Worm (Caenorhabditis elegans): ENCODE results near the gene T27E7.3.
"Not testable (repeated sequence)": the region's sequence is repeated elsewhere in the genome, so short reads cannot be mapped to it uniquely, and the experiment has no call there.

Gene T27E7.3

ce11 chrIV:14536911-14537310 is 8.1 kb downstream of the T27E7.3 start, which contains the start of gene T27E7.5:
TSS of gene T27E7.5 (plus strand) at chrIV:14537163.
- no peak for TF ChIP-seq ceh-36 (tag; optimal IDR thresholded peaks at IDR 0.05)
- no peak for TF ChIP-seq pes-1 (GFP tag; IDR thresholded peaks at IDR 0.05)
- TF ChIP-seq flt-1 (GFP tag; IDR thresholded peaks at IDR 0.05): no peak
- TF ChIP-seq tbx-37 (GFP tag; conservative IDR thresholded peaks at IDR 0.05): no peak
- no peak for TF ChIP-seq F13C5.2 (tag; optimal IDR thresholded peaks at IDR 0.05)
- TF ChIP-seq ceh-13 (GFP tag; optimal IDR thresholded peaks at IDR 0.05): no peak
- no peak for TF ChIP-seq ama-1 (optimal IDR thresholded peaks at IDR 0.05)
- TF ChIP-seq hnd-1 (tag; optimal IDR thresholded peaks at IDR 0.05): no peak
- no peak for TF ChIP-seq tra-4 (tag; optimal IDR thresholded peaks at IDR 0.05)
- TF ChIP-seq tbx-11 (GFP tag; IDR thresholded peaks at IDR 0.05): no peak
- TF ChIP-seq hmbx-1 (tag; optimal IDR thresholded peaks at IDR 0.05): no peak
- TF ChIP-seq scrt-1 (GFP tag; IDR thresholded peaks at IDR 0.05): no peak
- no peak for TF ChIP-seq sea-1 (GFP tag; conservative IDR thresholded peaks at IDR 0.05)
- no peak for TF ChIP-seq aly-1 (tag; optimal IDR thresholded peaks at IDR 0.05)
- no peak for TF ChIP-seq B0310.2 (tag; optimal IDR thresholded peaks at IDR 0.05)
- TF ChIP-seq hmg-4 (GFP tag; optimal IDR thresholded peaks at IDR 0.05): no peak
- no peak for TF ChIP-seq ets-7 (tag; optimal IDR thresholded peaks at IDR 0.05)

ce11 chrIV:14542517-14542916 is 13.7 kb downstream of the T27E7.3 start, which contains the start of gene pals-29:
TSS of gene pals-29 (minus strand) at chrIV:14542617.
- TF ChIP-seq ceh-36 (tag; optimal IDR thresholded peaks at IDR 0.05) (no peak), aly-1 (tag; optimal IDR thresholded peaks at IDR 0.05) (no peak), hnd-1 (tag; optimal IDR thresholded peaks at IDR 0.05) (no peak), B0310.2 (tag; optimal IDR thresholded peaks at IDR 0.05) (no peak), flt-1 (GFP tag; IDR thresholded peaks at IDR 0.05) (no peak), hmg-4 (GFP tag; optimal IDR thresholded peaks at IDR 0.05) (no peak), ets-7 (tag; optimal IDR thresholded peaks at IDR 0.05) (no peak), tbx-37 (GFP tag; conservative IDR thresholded peaks at IDR 0.05) (no peak), hmbx-1 (tag; optimal IDR thresholded peaks at IDR 0.05) (no peak), ama-1 (optimal IDR thresholded peaks at IDR 0.05) (no peak)

- TF ChIP-seq tra-4 (tag; optimal IDR thresholded peaks at IDR 0.05) (no peak), pes-1 (GFP tag; IDR thresholded peaks at IDR 0.05) (no peak), aly-1 (tag; optimal IDR thresholded peaks at IDR 0.05) (no peak), scrt-1 (GFP tag; IDR thresholded peaks at IDR 0.05) (no peak), ets-7 (tag; optimal IDR thresholded peaks at IDR 0.05) (no peak), B0310.2 (tag; optimal IDR thresholded peaks at IDR 0.05) (no peak), ama-1 (optimal IDR thresholded peaks at IDR 0.05) (no peak), ceh-13 (GFP tag; optimal IDR thresholded peaks at IDR 0.05) (no peak), ceh-36 (tag; optimal IDR thresholded peaks at IDR 0.05) (no peak), hnd-1 (tag; optimal IDR thresholded peaks at IDR 0.05) (no peak), tbx-11 (GFP tag; IDR thresholded peaks at IDR 0.05) (no peak)
These were observed 18.5 kb downstream of the T27E7.3 start for ce11 chrIV:14547292-14547691.

- TF ChIP-seq ama-1 (optimal IDR thresholded peaks at IDR 0.05): no peak
- no peak for TF ChIP-seq B0310.2 (tag; optimal IDR thresholded peaks at IDR 0.05)
- TF ChIP-seq hmg-4 (GFP tag; optimal IDR thresholded peaks at IDR 0.05): no peak
- TF ChIP-seq tbx-11 (GFP tag; IDR thresholded peaks at IDR 0.05): no peak
- TF ChIP-seq hmbx-1 (tag; optimal IDR thresholded peaks at IDR 0.05): no peak
- no peak for TF ChIP-seq pes-1 (GFP tag; IDR thresholded peaks at IDR 0.05)
- no peak for TF ChIP-seq F13C5.2 (tag; optimal IDR thresholded peaks at IDR 0.05)
These were observed 20.5 kb downstream of the T27E7.3 start, which contains the start of gene T27E7.9 for ce11 chrIV:14549308-14549707. TSS of gene T27E7.9 (minus strand) at chrIV:14549408.

ce11 chrIV:14551870-14552269 is 23.1 kb downstream of the T27E7.3 start, which contains the start of gene pals-30:
TSS of gene pals-30 (minus strand) at chrIV:14551970.
- not testable (repeated sequence) for TF ChIP-seq ama-1 (optimal IDR thresholded peaks at IDR 0.05); pes-1 (GFP tag; IDR thresholded peaks at IDR 0.05); tbx-11 (GFP tag; IDR thresholded peaks at IDR 0.05)

- no peak for TF ChIP-seq tra-4 (tag; optimal IDR thresholded peaks at IDR 0.05)
- no peak for TF ChIP-seq scrt-1 (GFP tag; IDR thresholded peaks at IDR 0.05)
- TF ChIP-seq ceh-13 (GFP tag; optimal IDR thresholded peaks at IDR 0.05): no peak
- TF ChIP-seq hmg-4 (GFP tag; optimal IDR thresholded peaks at IDR 0.05): no peak
- no peak for TF ChIP-seq B0310.2 (tag; optimal IDR thresholded peaks at IDR 0.05)
- TF ChIP-seq ets-7 (tag; optimal IDR thresholded peaks at IDR 0.05): no peak
- TF ChIP-seq F13C5.2 (tag; optimal IDR thresholded peaks at IDR 0.05): no peak
- no peak for TF ChIP-seq tbx-37 (GFP tag; conservative IDR thresholded peaks at IDR 0.05)
- TF ChIP-seq sea-1 (GFP tag; conservative IDR thresholded peaks at IDR 0.05): no peak
- TF ChIP-seq flt-1 (GFP tag; IDR thresholded peaks at IDR 0.05): no peak
- no peak for TF ChIP-seq hmbx-1 (tag; optimal IDR thresholded peaks at IDR 0.05)
These were observed 26.0 kb downstream of the T27E7.3 start, which contains the start of gene Y57G11B.6 for ce11 chrIV:14554788-14555187. TSS of gene Y57G11B.6 (minus strand) at chrIV:14554888.

ce11 chrIV:14557642-14558041 is 28.8 kb downstream of the T27E7.3 start:
- TF ChIP-seq aly-1 (tag; optimal IDR thresholded peaks at IDR 0.05): no peak
- TF ChIP-seq pes-1 (GFP tag; IDR thresholded peaks at IDR 0.05): no peak
- TF ChIP-seq tbx-11 (GFP tag; IDR thresholded peaks at IDR 0.05): no peak
- TF ChIP-seq hmbx-1 (tag; optimal IDR thresholded peaks at IDR 0.05): no peak
- no peak for TF ChIP-seq hnd-1 (tag; optimal IDR thresholded peaks at IDR 0.05)
- no peak for TF ChIP-seq flt-1 (GFP tag; IDR thresholded peaks at IDR 0.05)
- TF ChIP-seq B0310.2 (tag; optimal IDR thresholded peaks at IDR 0.05): no peak
- no peak for TF ChIP-seq hmg-4 (GFP tag; optimal IDR thresholded peaks at IDR 0.05)
- no peak for TF ChIP-seq tbx-37 (GFP tag; conservative IDR thresholded peaks at IDR 0.05)
- no peak for TF ChIP-seq scrt-1 (GFP tag; IDR thresholded peaks at IDR 0.05)

- TF ChIP-seq F13C5.2 (tag; optimal IDR thresholded peaks at IDR 0.05): no peak
- TF ChIP-seq flt-1 (GFP tag; IDR thresholded peaks at IDR 0.05): no peak
- no peak for TF ChIP-seq tra-4 (tag; optimal IDR thresholded peaks at IDR 0.05)
- no peak for TF ChIP-seq B0310.2 (tag; optimal IDR thresholded peaks at IDR 0.05)
- TF ChIP-seq ceh-13 (GFP tag; optimal IDR thresholded peaks at IDR 0.05): no peak
- TF ChIP-seq ama-1 (optimal IDR thresholded peaks at IDR 0.05): no peak
- TF ChIP-seq ets-7 (tag; optimal IDR thresholded peaks at IDR 0.05): no peak
- no peak for TF ChIP-seq pes-1 (GFP tag; IDR thresholded peaks at IDR 0.05)
These were observed 30.4 kb downstream of the T27E7.3 start for ce11 chrIV:14559267-14559666.

All from whole organism, early embryonic.